Fruit fly (Drosophila melanogaster): ENCODE measurements around the gene Smg5.
A peak's percentile ranks its signal among the peaks of the same experiment; 100 is the strongest.

Smg5 gene

dm6 chr2L:13876698-13877097, 27.8 kb downstream of the Smg5 start:
- TF ChIP-seq kay (GFP tag; ENCODE audit: borderline replicate concordance), result no peak
- TF ChIP-seq CG7101 (tag; optimal IDR thresholded peaks at IDR 0.05), result no peak
- no peak for TF ChIP-seq Mnt (GFP tag; optimal IDR thresholded peaks at IDR 0.05)
- no peak for TF ChIP-seq toe (GFP tag; optimal IDR thresholded peaks at IDR 0.05)
- TF ChIP-seq Clk (GFP tag; optimal IDR thresholded peaks at IDR 0.05), result no peak
- TF ChIP-seq bab1 (GFP tag; optimal IDR thresholded peaks at IDR 0.05), result no peak
- no peak for TF ChIP-seq CG12768 (GFP tag; optimal IDR thresholded peaks at IDR 0.05)
- TF ChIP-seq tj (GFP tag; optimal IDR thresholded peaks at IDR 0.05), result no peak
- TF ChIP-seq CG1620 (GFP tag; optimal IDR thresholded peaks at IDR 0.05), result no peak
- no peak for TF ChIP-seq CG7045 (GFP tag; optimal IDR thresholded peaks at IDR 0.05)
- no peak for TF ChIP-seq cnc (optimal IDR thresholded peaks at IDR 0.05)
- no peak for TF ChIP-seq Crg-1 (GFP tag; optimal IDR thresholded peaks at IDR 0.05)
- TF ChIP-seq pad (GFP tag; optimal IDR thresholded peaks at IDR 0.05), result no peak
- no peak for TF ChIP-seq ovo (GFP tag; optimal IDR thresholded peaks at IDR 0.05)
- no peak for TF ChIP-seq CG11617 (GFP tag; optimal IDR thresholded peaks at IDR 0.05)
- no peak for TF ChIP-seq CG33017 (tag; optimal IDR thresholded peaks at IDR 0.05)
- TF ChIP-seq Hr96 (GFP tag; optimal IDR thresholded peaks at IDR 0.05), result no peak
- TF ChIP-seq CG14711 (tag; optimal IDR thresholded peaks at IDR 0.05), result no peak
- TF ChIP-seq CG5204 (GFP tag; optimal IDR thresholded peaks at IDR 0.05), result no peak

dm6 chr2L:13873147-13873546, 31.3 kb downstream of the Smg5 start:
- peak; percentile 62 for TF ChIP-seq kay (GFP tag; ENCODE audit: borderline replicate concordance)
- no peak for TF ChIP-seq CG5204 (GFP tag; optimal IDR thresholded peaks at IDR 0.05)

- TF ChIP-seq tj (GFP tag; optimal IDR thresholded peaks at IDR 0.05), result no peak
- no peak for TF ChIP-seq CG5204 (GFP tag; optimal IDR thresholded peaks at IDR 0.05)
- TF ChIP-seq ovo (GFP tag; optimal IDR thresholded peaks at IDR 0.05), result no peak
- no peak for TF ChIP-seq CG7101 (tag; optimal IDR thresholded peaks at IDR 0.05)
- no peak for TF ChIP-seq Mnt (GFP tag; optimal IDR thresholded peaks at IDR 0.05)
- no peak for TF ChIP-seq CG11617 (GFP tag; optimal IDR thresholded peaks at IDR 0.05)
- TF ChIP-seq kay (GFP tag; ENCODE audit: borderline replicate concordance), result no peak
- no peak for TF ChIP-seq CG33017 (tag; optimal IDR thresholded peaks at IDR 0.05)
- no peak for TF ChIP-seq CG7045 (GFP tag; optimal IDR thresholded peaks at IDR 0.05)
- no peak for TF ChIP-seq pad (GFP tag; optimal IDR thresholded peaks at IDR 0.05)
- no peak for TF ChIP-seq CG12768 (GFP tag; optimal IDR thresholded peaks at IDR 0.05)
- no peak for TF ChIP-seq Crg-1 (GFP tag; optimal IDR thresholded peaks at IDR 0.05)
- no peak for TF ChIP-seq cic (GFP tag; optimal IDR thresholded peaks at IDR 0.05)
- no peak for TF ChIP-seq CG14711 (tag; optimal IDR thresholded peaks at IDR 0.05)
Measured at dm6 chr2L:13869400-13869799, 35.1 kb downstream of the Smg5 start.

dm6 chr2L:13867653-13868052, 36.8 kb downstream of the Smg5 start:
- no peak for TF ChIP-seq cnc (optimal IDR thresholded peaks at IDR 0.05)
- TF ChIP-seq CG33017 (tag; optimal IDR thresholded peaks at IDR 0.05), result no peak

- TF ChIP-seq CG33017 (tag; optimal IDR thresholded peaks at IDR 0.05), result no peak
- TF ChIP-seq ovo (GFP tag; optimal IDR thresholded peaks at IDR 0.05), result no peak
- no peak for TF ChIP-seq CG1620 (GFP tag; optimal IDR thresholded peaks at IDR 0.05)
- no peak for TF ChIP-seq CG14711 (tag; optimal IDR thresholded peaks at IDR 0.05)
- TF ChIP-seq Crg-1 (GFP tag; optimal IDR thresholded peaks at IDR 0.05), result no peak
- no peak for TF ChIP-seq Hr96 (GFP tag; optimal IDR thresholded peaks at IDR 0.05)
- no peak for TF ChIP-seq pad (GFP tag; optimal IDR thresholded peaks at IDR 0.05)
- TF ChIP-seq CG12768 (GFP tag; optimal IDR thresholded peaks at IDR 0.05), result no peak
- no peak for TF ChIP-seq toe (GFP tag; optimal IDR thresholded peaks at IDR 0.05)
- no peak for TF ChIP-seq cic (GFP tag; optimal IDR thresholded peaks at IDR 0.05)
- TF ChIP-seq cnc (optimal IDR thresholded peaks at IDR 0.05), result no peak
- TF ChIP-seq CG7045 (GFP tag; optimal IDR thresholded peaks at IDR 0.05), result no peak
Measured at dm6 chr2L:13851098-13851497, 53.4 kb downstream of the Smg5 start.

- TF ChIP-seq cnc (optimal IDR thresholded peaks at IDR 0.05) (no peak), CG7045 (GFP tag; optimal IDR thresholded peaks at IDR 0.05) (no peak), kay (GFP tag; ENCODE audit: borderline replicate concordance) (no peak), CG5204 (GFP tag; optimal IDR thresholded peaks at IDR 0.05) (no peak), toe (GFP tag; optimal IDR thresholded peaks at IDR 0.05) (no peak), pad (GFP tag; optimal IDR thresholded peaks at IDR 0.05) (no peak), Mnt (GFP tag; optimal IDR thresholded peaks at IDR 0.05) (no peak)
Measured at dm6 chr2L:13849125-13849524, 55.3 kb downstream of the Smg5 start, which contains the start of gene CG7968. CG7968 (plus strand) TSS chr2L:13849400.
